Worm (Caenorhabditis elegans): ENCODE data around the gene R166.2.

R166.2 gene

ce11 chrII:10529218-10529751 is 8.2 kb downstream of the R166.2 start:
- TF ChIP-seq dox-1 (GFP tag; IDR thresholded peaks at IDR 0.05) = 0 out of 2 replicates have a peak, but pooled peaks have one; percentile 42
- TF ChIP-seq zfh-2 (GFP tag; conservative IDR thresholded peaks at IDR 0.05) = peak; percentile 89
- TF ChIP-seq attf-5 (GFP tag; optimal IDR thresholded peaks at IDR 0.05) = peak; percentile 2
- no peak for TF ChIP-seq cebp-1 (GFP tag; IDR thresholded peaks at IDR 0.05)
- TF ChIP-seq cebp-1 (tag; optimal IDR thresholded peaks at IDR 0.05) = peak; percentile 2
- TF ChIP-seq rcor-1 (GFP tag; IDR thresholded peaks at IDR 0.05) = no peak
- no peak for TF ChIP-seq tlf-1 (GFP tag; optimal IDR thresholded peaks at IDR 0.05)
- TF ChIP-seq efl-1 (GFP tag; optimal IDR thresholded peaks at IDR 0.05) = peak; percentile 26
- TF ChIP-seq him-1 (tag; optimal IDR thresholded peaks at IDR 0.05) = no peak
- peak; percentile 43; the same call in 1 of the 2 replicates for TF ChIP-seq hmg-1.2 (GFP tag; IDR thresholded peaks at IDR 0.05)
- TF ChIP-seq unc-62 (GFP tag; optimal IDR thresholded peaks at IDR 0.05) = no peak
- 0 out of 2 replicates have a peak, but pooled peaks have one; percentile 33 for TF ChIP-seq lin-26 (GFP tag; IDR thresholded peaks at IDR 0.05)
- peak; percentile 23 for TF ChIP-seq nhr-80 (tag; optimal IDR thresholded peaks at IDR 0.05)

- TF ChIP-seq madf-8 (GFP tag; conservative IDR thresholded peaks at IDR 0.05) (no peak), K12H6.12 (tag; optimal IDR thresholded peaks at IDR 0.05) (peak; percentile 44), dox-1 (GFP tag; IDR thresholded peaks at IDR 0.05) (peak; percentile 84), ccch-3 (GFP tag; optimal IDR thresholded peaks at IDR 0.05) (no peak), lin-40 (tag; optimal IDR thresholded peaks at IDR 0.05) (peak; percentile 32), ceh-100 (GFP tag; IDR thresholded peaks at IDR 0.05) (0 out of 2 replicates have a peak, but pooled peaks have one; percentile 35), zfh-2 (GFP tag; conservative IDR thresholded peaks at IDR 0.05) (peak; percentile 99), B0261.1 (tag; optimal IDR thresholded peaks at IDR 0.05) (no peak), F52B5.7 (tag; optimal IDR thresholded peaks at IDR 0.05) (peak; percentile 30), die-1 (tag; optimal IDR thresholded peaks at IDR 0.05) (peak; percentile 29), hmg-1.2 (GFP tag; IDR thresholded peaks at IDR 0.05) (peak; percentile 72), attf-5 (GFP tag; optimal IDR thresholded peaks at IDR 0.05) (peak; percentile 43), B0336.3 (GFP tag; IDR thresholded peaks at IDR 0.05) (peak; percentile 45; the same call in 1 of the 2 replicates), D2030.7 (GFP tag; IDR thresholded peaks at IDR 0.05) (0 out of 2 replicates have a peak, but pooled peaks have one; percentile 10), ztf-22 (GFP tag; optimal IDR thresholded peaks at IDR 0.05) (no peak), ztf-28 (GFP tag; IDR thresholded peaks at IDR 0.05) (no peak), K11D2.4 (GFP tag; IDR thresholded peaks at IDR 0.05) (no peak; the same call in 1 of the 2 replicates), rpc-1 (optimal IDR thresholded peaks at IDR 0.05) (no peak), rpc-1 (tag; optimal IDR thresholded peaks at IDR 0.05) (no peak), nhr-80 (tag; optimal IDR thresholded peaks at IDR 0.05) (peak; percentile 76), nhr-90 (tag; optimal IDR thresholded peaks at IDR 0.05) (peak; percentile 30), cebp-1 (GFP tag; IDR thresholded peaks at IDR 0.05) (no peak), cebp-1 (tag; optimal IDR thresholded peaks at IDR 0.05) (peak; percentile 66), ztf-18 (tag; optimal IDR thresholded peaks at IDR 0.05) (peak; percentile 27), mxl-1 (tag; optimal IDR thresholded peaks at IDR 0.05) (peak; percentile 35), aptf-3 (GFP tag; IDR thresholded peaks at IDR 0.05) (no peak), xnd-1 (tag; optimal IDR thresholded peaks at IDR 0.05) (no peak), snpc-4 (GFP tag; optimal IDR thresholded peaks at IDR 0.05) (no peak), snpc-4 (tag; optimal IDR thresholded peaks at IDR 0.05) (peak in 1 of 4 experiments; percentile 18), egrh-3 (GFP tag; IDR thresholded peaks at IDR 0.05) (peak; percentile 92), lin-35 (GFP tag; optimal IDR thresholded peaks at IDR 0.05) (no peak), C06A6.2 (GFP tag; conservative IDR thresholded peaks at IDR 0.05) (peak; percentile 42; the same call in 1 of the 2 replicates), ceh-27 (GFP tag; optimal IDR thresholded peaks at IDR 0.05) (peak; percentile 35), rec-8 (tag; optimal IDR thresholded peaks at IDR 0.05) (no peak), nfyb-1 (GFP tag; IDR thresholded peaks at IDR 0.05) (0 out of 2 replicates have a peak, but pooled peaks have one; percentile 12), Y53F4B.3 (GFP tag; IDR thresholded peaks at IDR 0.05) (no peak), chd-7 (tag; optimal IDR thresholded peaks at IDR 0.05) (peak; percentile 50), hlh-12 (tag; optimal IDR thresholded peaks at IDR 0.05) (no peak), athp-1 (tag; optimal IDR thresholded peaks at IDR 0.05) (peak; percentile 30), ztf-26 (tag; optimal IDR thresholded peaks at IDR 0.05) (peak; percentile 64)
These were observed 9.8 kb downstream of the R166.2 start, which contains the start of gene mab-10 for ce11 chrII:10527649-10528134. mab-10 (plus strand) TSS chrII:10528084.

All from whole organism, young adult.